Fruit fly (Drosophila melanogaster): ENCODE measurements around the gene CG14710.

Gene CG14710

dm6 chr3R:11628416-11629041 lies 8.6 kb downstream of the CG14710 start, which contains the start of gene CG14712 (continued):
- 0 out of 2 replicates have a peak, but pooled peaks have one; percentile 10 for TF ChIP-seq sob (GFP tag; IDR thresholded peaks at IDR 0.05)
- no peak for TF ChIP-seq Side (GFP tag; optimal IDR thresholded peaks at IDR 0.05)
- TF ChIP-seq Awh (GFP tag; IDR thresholded peaks at IDR 0.05): no peak
- TF ChIP-seq Rfx (GFP tag; IDR thresholded peaks at IDR 0.05): no peak
- no peak for TF ChIP-seq CG6254 (GFP tag; optimal IDR thresholded peaks at IDR 0.05)
- no peak for TF ChIP-seq CG8388 (GFP tag; optimal IDR thresholded peaks at IDR 0.05)
- no peak for TF ChIP-seq CG3407 (GFP tag; optimal IDR thresholded peaks at IDR 0.05)
- TF ChIP-seq NK7.1 (GFP tag; optimal IDR thresholded peaks at IDR 0.05): no peak
- TF ChIP-seq dmrt11E (tag; optimal IDR thresholded peaks at IDR 0.05): no peak
- TF ChIP-seq ro (GFP tag; IDR thresholded peaks at IDR 0.05): no peak
- no peak for TF ChIP-seq CG31365 (tag; optimal IDR thresholded peaks at IDR 0.05)
- no peak for TF ChIP-seq E2f1 (GFP tag; IDR thresholded peaks at IDR 0.05)
- TF ChIP-seq CG18262 (tag; optimal IDR thresholded peaks at IDR 0.05): no peak
- TF ChIP-seq pb (GFP tag; optimal IDR thresholded peaks at IDR 0.05): no peak
- no peak for TF ChIP-seq CG8359 (GFP tag; optimal IDR thresholded peaks at IDR 0.05; ENCODE audit: borderline replicate concordance)

DNA sequence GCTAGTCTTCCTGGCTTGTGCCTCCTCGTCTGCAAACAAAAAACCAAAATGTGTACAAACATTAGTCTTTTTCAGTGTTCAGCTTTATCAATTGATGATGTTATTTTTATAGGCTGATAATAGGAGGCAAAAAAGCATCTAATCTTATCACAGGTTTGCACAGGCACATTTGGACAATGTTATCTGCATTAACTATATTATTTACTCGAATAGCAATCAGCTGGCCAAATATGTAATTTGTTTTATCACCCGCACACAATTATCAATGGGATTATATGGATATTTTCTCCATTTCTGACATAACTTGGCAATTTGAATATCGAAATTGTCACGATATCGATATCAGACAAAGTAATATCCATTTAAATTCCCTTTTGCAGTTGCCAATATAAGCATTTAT lies 17.7 kb downstream of the CG14710 start:
- TF ChIP-seq Neu2 (GFP tag; optimal IDR thresholded peaks at IDR 0.05; ENCODE audit: borderline replicate concordance): no peak
- TF ChIP-seq HHEX (GFP tag; optimal IDR thresholded peaks at IDR 0.05): peak; percentile 12
- no peak for TF ChIP-seq CG12219 (GFP tag; optimal IDR thresholded peaks at IDR 0.05)
- no peak for TF ChIP-seq sqz (GFP tag; optimal IDR thresholded peaks at IDR 0.05)
- TF ChIP-seq CG4282 (GFP tag; optimal IDR thresholded peaks at IDR 0.05): no peak
- no peak for TF ChIP-seq Aef1 (GFP tag; IDR thresholded peaks at IDR 0.05)
- TF ChIP-seq CG7372 (GFP tag; IDR thresholded peaks at IDR 0.05): no peak
- TF ChIP-seq CG10209 (GFP tag; optimal IDR thresholded peaks at IDR 0.05): no peak
- no peak for TF ChIP-seq Gug (GFP tag; IDR thresholded peaks at IDR 0.05)
- TF ChIP-seq psq (GFP tag; optimal IDR thresholded peaks at IDR 0.05): no peak
- TF ChIP-seq schlank (tag; optimal IDR thresholded peaks at IDR 0.05): no peak
- TF ChIP-seq CG16779 (GFP tag; IDR thresholded peaks at IDR 0.05): no peak
- no peak for TF ChIP-seq CG14667 (GFP tag; IDR thresholded peaks at IDR 0.05)
- no peak for TF ChIP-seq B-H1 (GFP tag; IDR thresholded peaks at IDR 0.05)
- no peak for TF ChIP-seq CG13424 (tag; optimal IDR thresholded peaks at IDR 0.05)
- TF ChIP-seq GATAe (GFP tag; conservative IDR thresholded peaks at IDR 0.05): peak; percentile 35; the same call in 1 of the 2 replicates
- TF ChIP-seq HLH4C (GFP tag; IDR thresholded peaks at IDR 0.05; ENCODE audit: partially characterized antibody): no peak
- no peak for TF ChIP-seq klu (GFP tag; IDR thresholded peaks at IDR 0.05)
- no peak for TF ChIP-seq CG3726 (GFP tag; IDR thresholded peaks at IDR 0.05)
- no peak for TF ChIP-seq wor (GFP tag; IDR thresholded peaks at IDR 0.05)
- TF ChIP-seq Mes4 (GFP tag; optimal IDR thresholded peaks at IDR 0.05): no peak
- TF ChIP-seq sug (tag; optimal IDR thresholded peaks at IDR 0.05): peak; percentile 7
- no peak for TF ChIP-seq chif (GFP tag; optimal IDR thresholded peaks at IDR 0.05)
- no peak for TF ChIP-seq en (GFP tag; optimal IDR thresholded peaks at IDR 0.05)
- TF ChIP-seq CG34376 (GFP tag; optimal IDR thresholded peaks at IDR 0.05): peak; percentile 66
- no peak for TF ChIP-seq Dp (GFP tag; optimal IDR thresholded peaks at IDR 0.05)
- TF ChIP-seq Ptx1 (GFP tag; IDR thresholded peaks at IDR 0.05): no peak
- no peak for TF ChIP-seq CG11093 (GFP tag; IDR thresholded peaks at IDR 0.05)
- TF ChIP-seq Rx (GFP tag; IDR thresholded peaks at IDR 0.05): no peak
- TF ChIP-seq chinmo (GFP tag; IDR thresholded peaks at IDR 0.05; ENCODE audit: partially characterized antibody): no peak
- no peak for TF ChIP-seq sima (GFP tag; optimal IDR thresholded peaks at IDR 0.05)
- TF ChIP-seq CG15696 (tag; optimal IDR thresholded peaks at IDR 0.05): no peak
- TF ChIP-seq exex (tag; optimal IDR thresholded peaks at IDR 0.05): peak; percentile 94
- TF ChIP-seq NFAT (GFP tag; IDR thresholded peaks at IDR 0.05): no peak
